Worm (Caenorhabditis elegans): Measurements from ENCODE around the gene F36D3.4.

The F36D3.4 gene

DNA sequence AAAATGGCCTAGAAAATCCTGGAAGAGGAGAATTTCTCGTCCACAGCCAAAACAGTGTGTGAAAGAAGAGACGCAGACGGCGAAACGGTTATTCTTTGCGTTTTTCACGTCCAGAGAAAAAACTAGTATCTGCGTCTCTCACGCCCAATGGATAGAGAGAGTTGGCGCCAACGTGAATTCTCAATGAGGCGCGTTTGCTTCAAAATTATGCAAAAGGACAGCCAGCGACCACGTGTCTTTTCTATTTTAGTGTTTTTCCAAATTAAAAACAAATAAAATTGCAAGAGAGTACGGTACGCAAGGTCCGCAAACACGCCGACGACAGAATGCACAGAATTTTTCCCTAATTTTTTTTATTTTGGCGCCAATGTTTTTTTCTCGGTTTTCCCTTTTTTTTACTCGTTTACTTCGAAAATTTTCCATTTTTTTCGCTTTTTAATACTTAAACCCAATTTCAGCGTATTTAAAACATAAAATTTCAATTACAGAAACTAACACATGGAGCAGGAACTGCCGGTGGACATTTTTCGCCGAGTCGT lies 20.5 kb upstream of the F36D3.4 start, which contains the start of gene Y32B12B.2 (continued):
- TF ChIP-seq tbx-9 (tag; optimal IDR thresholded peaks at IDR 0.05; ENCODE audit: borderline replicate concordance), result no peak
- peak; percentile 63; the same call in 1 of the 2 replicates for TF ChIP-seq B0336.3 (GFP tag; IDR thresholded peaks at IDR 0.05)
- TF ChIP-seq mes-4 (tag; optimal IDR thresholded peaks at IDR 0.05), result no peak
- no peak for TF ChIP-seq ztf-25 (GFP tag; IDR thresholded peaks at IDR 0.05)
- 0 out of 2 replicates have a peak, but pooled peaks have one; percentile 5 for TF ChIP-seq aptf-2 (GFP tag; conservative IDR thresholded peaks at IDR 0.05)
- TF ChIP-seq mcd-1 (GFP tag; IDR thresholded peaks at IDR 0.05), result peak; percentile 85
- TF ChIP-seq nfya-1 (tag; optimal IDR thresholded peaks at IDR 0.05; ENCODE audit: borderline replicate concordance, insufficient read depth), result no peak
- peak; percentile 26 for TF ChIP-seq unc-130 (GFP tag; optimal IDR thresholded peaks at IDR 0.05)
- no peak; the same call in 1 of the 2 replicates for TF ChIP-seq bed-2 (GFP tag; IDR thresholded peaks at IDR 0.05)
- TF ChIP-seq F55B11.4 (tag; optimal IDR thresholded peaks at IDR 0.05; ENCODE audit: borderline replicate concordance, insufficient read depth), result no peak
- TF ChIP-seq atf-7 (tag; optimal IDR thresholded peaks at IDR 0.05), result no peak
- no peak for TF ChIP-seq pha-4 (tag; optimal IDR thresholded peaks at IDR 0.05)
- TF ChIP-seq F49E8.2 (tag; optimal IDR thresholded peaks at IDR 0.05; ENCODE audit: insufficient read depth), result peak; percentile 33
- no peak for TF ChIP-seq F37B4.10 (GFP tag; IDR thresholded peaks at IDR 0.05)
- 0 out of 2 replicates have a peak, but pooled peaks have one; percentile 25 for TF ChIP-seq Y53G8AR.9 (GFP tag; conservative IDR thresholded peaks at IDR 0.05)
- no peak for TF ChIP-seq nhr-179 (tag; optimal IDR thresholded peaks at IDR 0.05)
- no peak for TF ChIP-seq zim-3 (tag; optimal IDR thresholded peaks at IDR 0.05)
- TF ChIP-seq ceh-79 (tag; optimal IDR thresholded peaks at IDR 0.05), result no peak
- TF ChIP-seq zfh-2 (GFP tag; conservative IDR thresholded peaks at IDR 0.05), result no peak
- no peak; the same call in 1 of the 2 replicates for TF ChIP-seq attf-3 (GFP tag; conservative IDR thresholded peaks at IDR 0.05)
- TF ChIP-seq bed-1 (GFP tag; IDR thresholded peaks at IDR 0.05), result peak; percentile 48; the same call in 1 of the 2 replicates
- TF ChIP-seq dpl-1 (GFP tag; optimal IDR thresholded peaks at IDR 0.05), result peak; percentile 76
- TF ChIP-seq F52B5.7 (tag; optimal IDR thresholded peaks at IDR 0.05), result no peak
- TF ChIP-seq let-526 (GFP tag; IDR thresholded peaks at IDR 0.05), result no peak
- TF ChIP-seq B0035.1 (tag; optimal IDR thresholded peaks at IDR 0.05), result no peak
- peak; percentile 9 for TF ChIP-seq athp-1 (tag; optimal IDR thresholded peaks at IDR 0.05)
- no peak for TF ChIP-seq F33H1.4 (GFP tag; IDR thresholded peaks at IDR 0.05)
- no peak for TF ChIP-seq cebp-2 (GFP tag; IDR thresholded peaks at IDR 0.05)
- no peak for TF ChIP-seq repo-1 (tag; optimal IDR thresholded peaks at IDR 0.05)
- TF ChIP-seq F23B12.7 (tag; optimal IDR thresholded peaks at IDR 0.05; ENCODE audit: insufficient read depth), result no peak
- TF ChIP-seq F57A8.1 (GFP tag; optimal IDR thresholded peaks at IDR 0.05), result no peak
- TF ChIP-seq madf-6 (GFP tag; IDR thresholded peaks at IDR 0.05), result no peak; the same call in none of the 2 replicates
- peak; percentile 28; the same call in 1 of the 2 replicates for TF ChIP-seq lir-1 (GFP tag; conservative IDR thresholded peaks at IDR 0.05)
- peak; percentile 50 for TF ChIP-seq attf-5 (GFP tag; optimal IDR thresholded peaks at IDR 0.05)
- TF ChIP-seq hmg-1.2 (GFP tag; IDR thresholded peaks at IDR 0.05), result peak; percentile 81
- TF ChIP-seq rec-8 (tag; optimal IDR thresholded peaks at IDR 0.05), result no peak
- TF ChIP-seq fkh-3 (tag; optimal IDR thresholded peaks at IDR 0.05), result no peak
- 0 out of 2 replicates have a peak, but pooled peaks have one; percentile 32 for TF ChIP-seq sea-2 (GFP tag; IDR thresholded peaks at IDR 0.05)
- TF ChIP-seq T26A5.8 (tag; optimal IDR thresholded peaks at IDR 0.05), result no peak
- no peak for TF ChIP-seq F22D6.2 (tag; optimal IDR thresholded peaks at IDR 0.05)
- no peak for TF ChIP-seq Y56A3A.18 (GFP tag; IDR thresholded peaks at IDR 0.05)
- no peak for TF ChIP-seq hlh-26 (GFP tag; conservative IDR thresholded peaks at IDR 0.05)
- no peak for TF ChIP-seq gei-17 (GFP tag; optimal IDR thresholded peaks at IDR 0.05)
- TF ChIP-seq somi-1 (GFP tag; optimal IDR thresholded peaks at IDR 0.05), result peak; percentile 22
- TF ChIP-seq nhr-120 (GFP tag; IDR thresholded peaks at IDR 0.05), result no peak
- no peak for TF ChIP-seq ceh-40 (GFP tag; IDR thresholded peaks at IDR 0.05)
- no peak for TF ChIP-seq rpc-1 (optimal IDR thresholded peaks at IDR 0.05)
- no peak for TF ChIP-seq rpc-1 (tag; optimal IDR thresholded peaks at IDR 0.05)

All from whole organism, young adult.